Fruit fly (Drosophila melanogaster): ENCODE measurements around the gene CG15545.
A peak's percentile ranks its signal among the peaks of the same experiment; 100 is the strongest.

The CG15545 gene

dm6 chr3R:30893738-30894137 lies 21.6 kb upstream of the CG15545 start, which contains the start of gene Cyp4c3:
TSS of gene Cyp4c3 (plus strand) at chr3R:30894038.
- TF ChIP-seq lz (GFP tag; optimal IDR thresholded peaks at IDR 0.05) (no peak), CG6792 (GFP tag; optimal IDR thresholded peaks at IDR 0.05) (no peak), Ets21C (GFP tag; optimal IDR thresholded peaks at IDR 0.05) (no peak)

DNA sequence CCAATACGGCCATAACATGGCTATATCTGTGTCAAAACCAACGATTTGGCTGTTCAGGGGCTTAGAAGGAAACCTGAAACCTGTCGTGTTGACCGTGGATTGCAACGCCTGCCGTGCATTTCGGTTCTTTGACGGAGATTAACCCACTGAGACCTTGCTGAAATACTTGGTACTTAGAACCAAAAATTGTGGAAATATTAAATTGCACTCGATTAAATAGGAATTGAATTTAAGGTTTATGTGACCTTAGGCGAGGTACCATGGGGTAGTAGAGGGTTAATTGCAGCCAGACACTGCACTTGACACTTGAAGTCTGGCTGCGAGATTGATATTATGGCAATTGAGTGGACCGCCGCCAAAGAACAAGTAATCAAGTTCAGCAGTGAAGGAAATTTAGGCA lies 17.9 kb upstream of the CG15545 start:
- TF ChIP-seq CG1621 (tag; optimal IDR thresholded peaks at IDR 0.05) (no peak), Eip75B (GFP tag; optimal IDR thresholded peaks at IDR 0.05) (no peak), Hr4 (GFP tag; optimal IDR thresholded peaks at IDR 0.05) (no peak), CG8119 (GFP tag; IDR thresholded peaks at IDR 0.05) (no peak), CG3032 (tag; optimal IDR thresholded peaks at IDR 0.05) (no peak), CG6163 (GFP tag; IDR thresholded peaks at IDR 0.05) (peak; percentile 64), CG8632 (GFP tag; optimal IDR thresholded peaks at IDR 0.05) (no peak), Smox (GFP tag; optimal IDR thresholded peaks at IDR 0.05) (peak; percentile 19), eg (GFP tag; IDR thresholded peaks at IDR 0.05) (peak; percentile 75), CG34406 (GFP tag; optimal IDR thresholded peaks at IDR 0.05) (no peak), Hr39 (GFP tag; optimal IDR thresholded peaks at IDR 0.05) (peak; percentile 47), fd59A (GFP tag; optimal IDR thresholded peaks at IDR 0.05) (no peak), CG3919 (GFP tag; optimal IDR thresholded peaks at IDR 0.05) (peak; percentile 51), svp (GFP tag) (peak; percentile 44), CG32006 (GFP tag; optimal IDR thresholded peaks at IDR 0.05) (no peak), CG4318 (GFP tag; optimal IDR thresholded peaks at IDR 0.05) (no peak), CG11294 (GFP tag; IDR thresholded peaks at IDR 0.05) (peak; percentile 69), dsx (GFP tag; optimal IDR thresholded peaks at IDR 0.05; ENCODE audit: poor library complexity, severe bottlenecking) (no peak), Hr38 (GFP tag; optimal IDR thresholded peaks at IDR 0.05) (no peak), Met (GFP tag; optimal IDR thresholded peaks at IDR 0.05) (peak; percentile 24), fd85E (GFP tag; optimal IDR thresholded peaks at IDR 0.05) (no peak), Gug (GFP tag; IDR thresholded peaks at IDR 0.05) (no peak; the same call in 1 of the 2 replicates), CG6854 (GFP tag; optimal IDR thresholded peaks at IDR 0.05) (no peak), OdsH (GFP tag; optimal IDR thresholded peaks at IDR 0.05) (peak; percentile 23), pdm3 (GFP tag; optimal IDR thresholded peaks at IDR 0.05) (peak; percentile 37), CG11762 (GFP tag; optimal IDR thresholded peaks at IDR 0.05; ENCODE audit: insufficient read depth) (no peak), CG7368 (GFP tag; optimal IDR thresholded peaks at IDR 0.05) (no peak), topi (GFP tag; optimal IDR thresholded peaks at IDR 0.05) (peak; percentile 38), CG31627 (GFP tag; optimal IDR thresholded peaks at IDR 0.05) (peak; percentile 34), fkh (GFP tag; optimal IDR thresholded peaks at IDR 0.05) (no peak), salr (GFP tag; optimal IDR thresholded peaks at IDR 0.05) (no peak), dac (GFP tag; optimal IDR thresholded peaks at IDR 0.05) (no peak), Lpt (GFP tag; optimal IDR thresholded peaks at IDR 0.05) (no peak), net (GFP tag; optimal IDR thresholded peaks at IDR 0.05) (no peak), Sox14 (GFP tag; optimal IDR thresholded peaks at IDR 0.05) (peak; percentile 21), Ets21C (GFP tag; optimal IDR thresholded peaks at IDR 0.05) (no peak), lz (GFP tag; optimal IDR thresholded peaks at IDR 0.05) (peak; percentile 17), CG6808 (GFP tag; optimal IDR thresholded peaks at IDR 0.05) (no peak), CG10669 (GFP tag; optimal IDR thresholded peaks at IDR 0.05) (no peak), esn (GFP tag; optimal IDR thresholded peaks at IDR 0.05) (no peak), CG15336 (GFP tag; IDR thresholded peaks at IDR 0.05) (peak; percentile 70), Sox102F (GFP tag; optimal IDR thresholded peaks at IDR 0.05) (peak; percentile 14), CG11902 (GFP tag; optimal IDR thresholded peaks at IDR 0.05) (no peak), achi (GFP tag; optimal IDR thresholded peaks at IDR 0.05) (peak; percentile 32), CG6276 (GFP tag; optimal IDR thresholded peaks at IDR 0.05) (no peak), CG8319 (GFP tag; optimal IDR thresholded peaks at IDR 0.05) (no peak), Blimp-1 (GFP tag; optimal IDR thresholded peaks at IDR 0.05) (no peak), acj6 (GFP tag; optimal IDR thresholded peaks at IDR 0.05) (peak; percentile 23), CG10631 (GFP tag; optimal IDR thresholded peaks at IDR 0.05) (peak; percentile 18)
